Worm (Caenorhabditis elegans): ENCODE results near the gene sru-39.

- TF ChIP-seq mep-1 (tag; optimal IDR thresholded peaks at IDR 0.05) (no peak), nhr-12 (tag; optimal IDR thresholded peaks at IDR 0.05) (no peak), elt-1 (tag; optimal IDR thresholded peaks at IDR 0.05; ENCODE audit: borderline replicate concordance, insufficient read depth) (no peak), unc-62 (GFP tag; optimal IDR thresholded peaks at IDR 0.05) (no peak), blmp-1 (tag; optimal IDR thresholded peaks at IDR 0.05) (no peak)
These were observed 34.2 kb upstream of the sru-39 start, which contains the start of gene unc-42 for ce11 chrV:9768828-9769778.
